Worm (Caenorhabditis elegans) whole organism, L3 larva: ENCODE measurements around the gene igeg-2.

Source experiments
- aly-2 ChIP-seq: fragments of 150-350 bp; optimal IDR thresholded peaks from 2 replicates; lab custom pipeline; 2014; ENCODE audit warnings: missing biosample characterization, missing genetic modification characterization
- daf-12 ChIP-seq: fragments of 150-350 bp; optimal IDR thresholded peaks from 2 replicates; lab custom pipeline; 2014; ENCODE audit warnings: missing biosample characterization, missing genetic modification reagents, missing genetic modification characterization
- egl-27 ChIP-seq: sonication (generic microtip); optimal IDR thresholded peaks from 4 replicates; lab custom pipeline; 2017; ENCODE audit warnings: missing biosample characterization, missing genetic modification reagents, missing genetic modification characterization
- egl-5 ChIP-seq: fragments of 150-350 bp; optimal IDR thresholded peaks from 2 replicates; lab custom pipeline; 2017; ENCODE audit warnings: missing biosample characterization, missing genetic modification reagents, missing genetic modification characterization, inconsistent platforms
- fos-1 ChIP-seq: fragments of 150-350 bp; optimal IDR thresholded peaks from 2 replicates; lab custom pipeline; 2014; ENCODE audit warnings: missing biosample characterization, missing genetic modification characterization
- nhr-11 ChIP-seq: fragments of 150-350 bp; optimal IDR thresholded peaks from 2 replicates; lab custom pipeline; 2014; ENCODE audit warnings: missing biosample characterization, missing genetic modification characterization
- nhr-28 ChIP-seq: fragments of 150-350 bp; optimal IDR thresholded peaks from 2 replicates; lab custom pipeline; 2014; ENCODE audit warnings: missing biosample characterization, missing genetic modification characterization
- sea-2 ChIP-seq: fragments of 150-350 bp; sonication (generic microtip); optimal IDR thresholded peaks from 4 replicates; lab custom pipeline; 2014; ENCODE audit warnings: missing biosample characterization, missing genetic modification reagents, missing genetic modification characterization
- snpc-4 ChIP-seq: fragments of 150-350 bp; optimal IDR thresholded peaks from 2 replicates; lab custom pipeline; 2014; ENCODE audit warnings: missing biosample characterization, missing genetic modification characterization
- tbx-2 ChIP-seq: sonication (generic microtip); optimal IDR thresholded peaks from 2 replicates; lab custom pipeline; 2016; ENCODE audit warnings: mild to moderate bottlenecking, missing genetic modification characterization, missing compliant biosample characterization
- unc-62 ChIP-seq: fragments of 150-350 bp; sonication (generic microtip); optimal IDR thresholded peaks from 4 replicates; lab custom pipeline; 2014; ENCODE audit warnings: missing biosample characterization, missing genetic modification reagents, missing genetic modification characterization

DNA sequence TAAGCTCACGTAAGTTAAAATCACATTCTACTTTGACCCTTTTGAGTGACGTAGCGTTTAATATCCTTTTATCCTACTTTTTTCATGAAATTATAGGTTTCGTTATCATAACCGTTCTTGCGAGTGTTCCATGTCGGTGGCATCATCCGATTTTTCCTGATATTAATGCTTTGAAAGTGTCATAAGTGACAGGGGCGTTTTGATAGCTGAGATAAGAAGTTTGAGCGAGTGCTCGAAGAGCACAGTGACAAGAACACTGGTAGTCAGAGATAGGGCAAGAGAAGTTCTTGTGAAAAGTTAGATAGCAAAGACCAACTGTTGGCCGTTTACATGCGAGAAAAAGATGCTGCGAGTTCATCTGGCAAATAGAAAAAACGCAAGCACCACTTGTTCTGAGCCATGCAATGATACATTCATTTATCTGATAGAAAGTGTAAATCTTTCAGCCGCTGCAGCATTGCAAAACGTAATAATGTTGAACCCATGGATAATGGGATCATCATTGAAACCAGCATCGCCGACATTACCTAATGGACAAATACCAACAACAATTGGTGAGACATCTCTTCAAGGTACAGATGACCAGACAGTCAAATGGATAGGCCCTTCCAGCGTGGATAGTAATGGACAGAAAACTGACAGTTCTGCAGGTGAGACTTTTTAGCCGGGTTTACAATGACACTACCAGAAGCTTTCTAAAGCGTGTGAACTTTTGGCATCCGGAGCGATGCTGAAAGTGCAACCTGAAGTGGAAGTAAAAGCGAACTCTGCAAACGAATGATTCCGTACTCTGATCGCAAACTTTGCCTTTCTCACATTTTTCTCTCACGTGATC lies 34.8 kb upstream of the igeg-2 start:
- no peak for TF ChIP-seq unc-62 (GFP tag; lab: Kevin White, UChicago)
- TF ChIP-seq egl-5 (tag; lab: Kevin White, UChicago): no peak
- TF ChIP-seq tbx-2 (tag; lab: Kevin White, UChicago): no peak
- TF ChIP-seq fos-1: no peak
- no peak for TF ChIP-seq egl-27 (tag; lab: Kevin White, UChicago)
- no peak for TF ChIP-seq sea-2 (GFP tag; lab: Kevin White, UChicago)
- TF ChIP-seq snpc-4: no peak
- TF ChIP-seq daf-12 (tag; lab: Kevin White, UChicago): no peak
- no peak for TF ChIP-seq aly-2 (tag; lab: Kevin White, UChicago)
- no peak for TF ChIP-seq nhr-11 (tag; lab: Kevin White, UChicago)
- TF ChIP-seq nhr-28: no peak
